Worm (Caenorhabditis elegans): ENCODE measurements around the gene dsl-1.

Gene dsl-1

DNA sequence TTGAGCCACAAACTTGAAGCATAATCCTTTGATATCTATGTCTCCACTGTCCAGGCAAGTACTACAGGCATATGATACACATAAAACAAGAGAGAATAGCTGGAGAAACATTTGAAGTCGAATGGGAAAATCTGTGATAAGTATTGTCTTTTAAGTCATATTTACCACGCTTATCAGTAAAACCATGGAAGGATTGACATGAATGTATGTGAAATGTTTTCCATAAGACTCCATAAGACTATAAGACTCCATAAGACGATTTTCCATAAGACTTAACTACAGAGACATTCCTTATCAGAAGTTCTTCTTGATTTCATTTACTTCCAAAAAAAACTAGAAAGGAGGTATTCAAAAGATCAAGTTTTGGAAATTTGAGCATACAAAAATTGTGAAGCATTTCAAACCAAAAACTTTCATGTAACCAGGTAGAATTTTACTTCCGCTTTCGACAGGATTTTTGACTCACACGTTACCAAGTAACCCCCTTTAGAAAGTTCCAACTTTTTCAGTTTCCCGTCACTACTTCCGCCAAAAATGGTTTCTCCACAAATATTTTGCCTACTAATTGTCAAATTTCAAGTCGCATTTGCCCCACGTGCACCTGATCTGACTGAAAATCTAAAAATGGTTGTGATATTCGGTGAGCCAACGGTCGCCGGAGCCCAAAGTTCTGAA is 39.0 kb upstream of the dsl-1 start, which contains the start of the genes clec-165 and F38A1.11:
TSS of gene clec-165 (minus strand) at position 125 of the 675 bp plus-strand sequence.
TSS of gene F38A1.11 (plus strand) at position 625 of the 675 bp plus-strand sequence.
- TF ChIP-seq mxl-3 (GFP tag; optimal IDR thresholded peaks at IDR 0.05) (no peak), D1046.2 (GFP tag; IDR thresholded peaks at IDR 0.05) (no peak), snpc-1.2 (GFP tag; IDR thresholded peaks at IDR 0.05) (no peak), Y5F2A.4 (GFP tag; optimal IDR thresholded peaks at IDR 0.05) (no peak), zip-11 (GFP tag; IDR thresholded peaks at IDR 0.05) (no peak), nhr-102 (tag; optimal IDR thresholded peaks at IDR 0.05) (no peak), nhr-111 (GFP tag; optimal IDR thresholded peaks at IDR 0.05) (no peak), lir-3 (tag; optimal IDR thresholded peaks at IDR 0.05) (no peak), ceh-82 (tag; optimal IDR thresholded peaks at IDR 0.05) (no peak), fos-1 (tag; optimal IDR thresholded peaks at IDR 0.05) (no peak), nhr-48 (tag; optimal IDR thresholded peaks at IDR 0.05) (no peak), F49E8.2 (tag; optimal IDR thresholded peaks at IDR 0.05; ENCODE audit: borderline replicate concordance) (no peak), spr-3 (GFP tag; optimal IDR thresholded peaks at IDR 0.05) (no peak), lin-39 (tag; optimal IDR thresholded peaks at IDR 0.05) (no peak), ceh-44 (GFP tag; IDR thresholded peaks at IDR 0.05) (no peak), dmd-6 (GFP tag; IDR thresholded peaks at IDR 0.05) (peak; percentile 51), Y105C5A.15 (GFP tag; IDR thresholded peaks at IDR 0.05) (no peak), ztf-7 (tag; optimal IDR thresholded peaks at IDR 0.05) (no peak), nhr-28 (tag; optimal IDR thresholded peaks at IDR 0.05) (peak; percentile 27), arid-1 (GFP tag; conservative IDR thresholded peaks at IDR 0.05) (no peak), nhr-11 (tag; optimal IDR thresholded peaks at IDR 0.05) (no peak), pqm-1 (tag; optimal IDR thresholded peaks at IDR 0.05) (no peak), daf-19 (GFP tag; conservative IDR thresholded peaks at IDR 0.05) (no peak), daf-16 (GFP tag; optimal IDR thresholded peaks at IDR 0.05) (no peak), daf-16 (tag; optimal IDR thresholded peaks at IDR 0.05) (peak; percentile 34), unc-39 (tag; optimal IDR thresholded peaks at IDR 0.05) (no peak), ces-1 (GFP tag; optimal IDR thresholded peaks at IDR 0.05) (no peak), aha-1 (tag) (peak; percentile 8), F26F4.8 (GFP tag; conservative IDR thresholded peaks at IDR 0.05) (no peak), nhr-41 (GFP tag; IDR thresholded peaks at IDR 0.05) (no peak), attf-4 (tag; optimal IDR thresholded peaks at IDR 0.05) (no peak), nhr-77 (tag; optimal IDR thresholded peaks at IDR 0.05) (no peak), unc-62 (GFP tag; optimal IDR thresholded peaks at IDR 0.05 in 1 of 2) (no peak), unc-62 (tag; optimal IDR thresholded peaks at IDR 0.05) (no peak)

DNA sequence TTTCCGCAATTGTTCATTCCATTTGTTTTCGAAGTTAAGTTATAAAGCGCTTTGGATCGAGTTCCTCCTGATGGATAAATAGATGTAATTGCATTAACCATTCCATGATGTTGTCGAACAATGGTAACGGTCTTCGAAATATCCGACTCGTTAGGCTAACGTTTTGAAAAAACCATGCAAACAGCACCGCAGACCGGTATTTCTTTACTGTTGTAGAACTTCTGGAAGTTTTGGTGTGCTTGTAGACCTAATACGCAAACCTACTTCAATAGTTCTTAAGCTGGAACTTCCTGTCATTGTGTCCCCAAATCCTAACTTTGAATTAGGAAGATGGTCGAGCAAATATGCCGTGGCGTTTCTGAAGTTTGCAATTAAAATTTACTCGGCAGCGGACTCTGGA is 37.4 kb upstream of the dsl-1 start, which contains the start of gene F38A1.9:
TSS of gene F38A1.9 (minus strand) at position 101 of the 400 bp plus-strand sequence.
- TF ChIP-seq ceh-44 (GFP tag; IDR thresholded peaks at IDR 0.05) = no peak
- no peak for TF ChIP-seq ceh-82 (tag; optimal IDR thresholded peaks at IDR 0.05)
- TF ChIP-seq rbr-2 (tag; optimal IDR thresholded peaks at IDR 0.05) = no peak
- TF ChIP-seq egl-43 (GFP tag; IDR thresholded peaks at IDR 0.05) = no peak
- TF ChIP-seq ztf-7 (tag; optimal IDR thresholded peaks at IDR 0.05) = no peak
- no peak for TF ChIP-seq madf-9 (GFP tag; conservative IDR thresholded peaks at IDR 0.05)
- no peak for TF ChIP-seq saeg-2 (GFP tag; IDR thresholded peaks at IDR 0.05)
- no peak for TF ChIP-seq snpc-4 (tag; optimal IDR thresholded peaks at IDR 0.05)
- no peak for TF ChIP-seq zip-11 (GFP tag; IDR thresholded peaks at IDR 0.05)
- no peak for TF ChIP-seq pqm-1 (tag; optimal IDR thresholded peaks at IDR 0.05)

DNA sequence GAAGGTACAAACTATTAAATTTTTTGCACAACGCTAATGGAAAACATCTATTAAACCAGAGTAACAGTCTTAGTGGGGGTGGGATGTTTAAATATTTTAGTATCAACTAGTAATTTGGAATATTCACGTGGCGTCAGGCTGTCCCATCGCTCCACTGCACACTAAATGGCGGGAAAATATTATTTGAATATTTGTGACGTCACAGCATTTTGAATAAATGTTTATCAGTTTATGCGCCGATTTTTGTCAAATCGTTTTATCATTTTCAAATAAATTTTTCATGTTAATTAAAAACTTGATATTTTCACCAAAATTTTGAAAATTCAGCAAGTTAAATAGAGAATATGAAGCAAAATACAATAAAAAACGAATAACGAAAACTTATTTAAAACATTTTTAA is 35.4 kb upstream of the dsl-1 start, which contains the start of gene F38A1.15:
TSS of gene F38A1.15 (minus strand) at position 101 of the 400 bp plus-strand sequence.
- TF ChIP-seq zip-2 (tag; optimal IDR thresholded peaks at IDR 0.05) = no peak
- peak in 1 of 2 experiments; percentile 72 for TF ChIP-seq unc-62 (GFP tag; optimal IDR thresholded peaks at IDR 0.05 in 1 of 2)
- TF ChIP-seq unc-62 (tag; optimal IDR thresholded peaks at IDR 0.05) = no peak
